Worm (Caenorhabditis elegans): Measurements from ENCODE around the gene T27E4.1.

ce11 chrV:9130766-9131165 is 38.6 kb downstream of the T27E4.1 start, which contains the start of gene F21C10.19:
- TF ChIP-seq hmg-4 (GFP tag; optimal IDR thresholded peaks at IDR 0.05) (no peak), B0310.2 (tag; optimal IDR thresholded peaks at IDR 0.05) (no peak), ama-1 (optimal IDR thresholded peaks at IDR 0.05) (no peak), sea-1 (GFP tag; conservative IDR thresholded peaks at IDR 0.05) (no peak), ceh-36 (tag; optimal IDR thresholded peaks at IDR 0.05) (no peak), aly-1 (tag; optimal IDR thresholded peaks at IDR 0.05) (no peak), ceh-13 (GFP tag; optimal IDR thresholded peaks at IDR 0.05) (no peak), scrt-1 (GFP tag; IDR thresholded peaks at IDR 0.05) (no peak), tbx-37 (GFP tag; conservative IDR thresholded peaks at IDR 0.05) (no peak), hmbx-1 (tag; optimal IDR thresholded peaks at IDR 0.05) (no peak), tbx-11 (GFP tag; IDR thresholded peaks at IDR 0.05) (no peak), hnd-1 (tag; optimal IDR thresholded peaks at IDR 0.05) (no peak), tra-4 (tag; optimal IDR thresholded peaks at IDR 0.05) (no peak), flt-1 (GFP tag; IDR thresholded peaks at IDR 0.05) (no peak)

Measured in whole organism, early embryonic.